Fruit fly (Drosophila melanogaster) whole organism, pupa: ENCODE results near the gene CG2701.

Experiments
- CG10348 ChIP-seq: fragments of 200-800 bp; sonication (Bioruptor generic); IDR thresholded peaks from 2 replicates; pipeline ENCODE4 v1.3.6; 2022; ENCODE audit warnings: missing biosample characterization, missing genetic modification characterization
- CG12605 ChIP-seq: fragments of 200-800 bp; sonication (Bioruptor generic); IDR thresholded peaks from 2 replicates; pipeline ENCODE4 v1.3.6; 2022; ENCODE audit warnings: missing biosample characterization, missing genetic modification characterization
- CG13204 ChIP-seq: fragments of 200-800 bp; sonication (Bioruptor generic); optimal IDR thresholded peaks from 2 replicates; lab custom pipeline; 2018; ENCODE audit warnings: missing biosample characterization, mild to moderate bottlenecking, missing genetic modification characterization, moderate library complexity
- CG14655 ChIP-seq: fragments of 200-800 bp; sonication (Bioruptor generic); optimal IDR thresholded peaks from 3 replicates; lab custom pipeline; 2017; ENCODE audit warnings: mild to moderate bottlenecking, missing biosample characterization, missing genetic modification reagents, missing genetic modification characterization
- CG15710 ChIP-seq: fragments of 200-800 bp; sonication (Bioruptor generic); optimal IDR thresholded peaks from 2 replicates; lab custom pipeline; 2018; ENCODE audit warnings: missing biosample characterization, mild to moderate bottlenecking, missing genetic modification characterization, moderate library complexity
- CG17806 ChIP-seq: fragments of 200-800 bp; sonication (Bioruptor generic); optimal IDR thresholded peaks from 2 replicates; lab custom pipeline; 2018; ENCODE audit warnings: missing biosample characterization, mild to moderate bottlenecking, missing genetic modification characterization, moderate library complexity
- CG32121 ChIP-seq: fragments of 200-800 bp; sonication (Bioruptor generic); IDR thresholded peaks from 2 replicates; pipeline ENCODE4 v1.3.6; 2022; ENCODE audit warnings: missing biosample characterization, missing genetic modification characterization
- CG34367 ChIP-seq: fragments of 200-800 bp; sonication (Bioruptor generic); optimal IDR thresholded peaks from 2 replicates; lab custom pipeline; 2018; ENCODE audit warnings: missing biosample characterization, mild to moderate bottlenecking, missing genetic modification characterization
- CG4496 ChIP-seq: fragments of 200-800 bp; sonication (Bioruptor generic); IDR thresholded peaks from 3 replicates; pipeline ENCODE4 v1.3.6; 2022; ENCODE audit warnings: missing biosample characterization, missing genetic modification characterization
- CG8159 ChIP-seq: fragments of 200-800 bp; sonication (Bioruptor generic); optimal IDR thresholded peaks from 3 replicates; lab custom pipeline; 2018; ENCODE audit warnings: missing biosample characterization, mild to moderate bottlenecking, missing genetic modification characterization, moderate library complexity
- CG8301 ChIP-seq: fragments of 200-800 bp; sonication (Bioruptor generic); optimal IDR thresholded peaks from 2 replicates; lab custom pipeline; 2018; ENCODE audit warnings: missing biosample characterization, mild to moderate bottlenecking, missing genetic modification characterization
- CG9948 ChIP-seq: fragments of 200-800 bp; sonication (Bioruptor generic); optimal IDR thresholded peaks from 2 replicates; lab custom pipeline; 2018; ENCODE audit warnings: missing biosample characterization, mild to moderate bottlenecking, missing genetic modification characterization, moderate library complexity
- D1 ChIP-seq: fragments of 200-800 bp; sonication (Bioruptor generic); optimal IDR thresholded peaks from 2 replicates; lab custom pipeline; 2018; ENCODE audit warnings: missing biosample characterization, mild to moderate bottlenecking, missing genetic modification characterization, moderate library complexity
- EcR ChIP-seq: fragments of 200-800 bp; sonication (Bioruptor generic); optimal IDR thresholded peaks from 3 replicates; lab custom pipeline; 2019; ENCODE audit warnings: missing biosample characterization, missing genetic modification characterization, mild to moderate bottlenecking, moderate library complexity, missing genetic modification reagents
- Ets98B ChIP-seq: fragments of 200-800 bp; sonication (Bioruptor generic); IDR thresholded peaks from 2 replicates; pipeline ENCODE4 v1.3.6; 2022; ENCODE audit warnings: missing biosample characterization, missing genetic modification characterization
- Pif1A ChIP-seq: fragments of 200-800 bp; sonication (Bioruptor generic); optimal IDR thresholded peaks from 3 replicates; lab custom pipeline; 2016; ENCODE audit warnings: missing biosample characterization, missing genetic modification characterization
- Pif1B ChIP-seq: fragments of 200-800 bp; sonication (Bioruptor generic); optimal IDR thresholded peaks from 3 replicates; lab custom pipeline; 2016; ENCODE audit warnings: missing biosample characterization, missing genetic modification characterization
- Snoo ChIP-seq: fragments of 200-800 bp; sonication (Bioruptor generic); optimal IDR thresholded peaks from 3 replicates; lab custom pipeline; 2017; ENCODE audit warnings: missing biosample characterization, mild to moderate bottlenecking, missing genetic modification characterization, inconsistent platforms
- fd96Ca ChIP-seq: fragments of 200-800 bp; sonication (Bioruptor generic); IDR thresholded peaks from 3 replicates; pipeline ENCODE4 v1.3.6; 2022; ENCODE audit warnings: missing biosample characterization, missing genetic modification characterization
- gl ChIP-seq: fragments of 200-800 bp; sonication (Bioruptor generic); optimal IDR thresholded peaks from 2 replicates; lab custom pipeline; 2018; ENCODE audit warnings: missing biosample characterization, mild to moderate bottlenecking, missing genetic modification characterization
- rn ChIP-seq: fragments of 200-800 bp; sonication (Bioruptor generic); IDR thresholded peaks from 2 replicates; pipeline ENCODE4 v1.3.6; 2022; ENCODE audit warnings: missing biosample characterization, missing genetic modification characterization

CG2701 gene

dm6 chrX:2743601-2744000 is 23.5 kb upstream of the CG2701 start:
- TF ChIP-seq D1 (tag; lab: Kevin White, UChicago): no peak
- 0 out of 2 replicates have a peak, but pooled peaks have one; percentile 4 for TF ChIP-seq CG12605 (GFP tag; lab: Robert Waterston, UW)

dm6 chrX:2743020-2743419 is 22.9 kb upstream of the CG2701 start:
- TF ChIP-seq CG8301 (tag; lab: Kevin White, UChicago) (no peak), Pif1A (GFP tag; lab: Kevin White, UChicago) (peak; percentile 17), CG34367 (tag; lab: Kevin White, UChicago) (no peak), CG17806 (tag; lab: Kevin White, UChicago) (no peak), CG15710 (tag; lab: Kevin White, UChicago) (no peak), fd96Ca (GFP tag; lab: Robert Waterston, UW) (peak; percentile 74), CG14655 (no peak), D1 (tag; lab: Kevin White, UChicago) (no peak), CG9948 (no peak), CG10348 (GFP tag; lab: Robert Waterston, UW) (no peak), Snoo (tag; lab: Kevin White, UChicago) (peak; percentile 1), rn (no peak), CG13204 (GFP tag; lab: Kevin White, UChicago) (no peak), CG4496 (GFP tag; lab: Robert Waterston, UW) (peak; percentile 79), EcR (GFP tag; lab: Kevin White, UChicago) (no peak), CG12605 (GFP tag; lab: Robert Waterston, UW) (peak; percentile 25; the same call in 1 of the 2 replicates), Ets98B (GFP tag; lab: Robert Waterston, UW) (peak; percentile 80), CG8159 (tag; lab: Kevin White, UChicago) (no peak), gl (tag; lab: Kevin White, UChicago) (no peak), CG32121 (GFP tag; lab: Robert Waterston, UW) (peak; percentile 75), Pif1B (no peak)

- peak; percentile 50 for TF ChIP-seq Pif1A (GFP tag; lab: Kevin White, UChicago)
- TF ChIP-seq CG8301 (tag; lab: Kevin White, UChicago): peak; percentile 3
- TF ChIP-seq CG34367 (tag; lab: Kevin White, UChicago): peak; percentile 30
- no peak for TF ChIP-seq CG17806 (tag; lab: Kevin White, UChicago)
- peak; percentile 59; the same call in 2 of the 3 replicates for TF ChIP-seq CG4496 (GFP tag; lab: Robert Waterston, UW)
- TF ChIP-seq gl (tag; lab: Kevin White, UChicago): peak; percentile 65
- TF ChIP-seq CG8159 (tag; lab: Kevin White, UChicago): peak; percentile 12
- TF ChIP-seq Ets98B (GFP tag; lab: Robert Waterston, UW): peak; percentile 62; the same call in 1 of the 2 replicates
- TF ChIP-seq CG10348 (GFP tag; lab: Robert Waterston, UW): no peak
- TF ChIP-seq CG9948: peak; percentile 8
- peak; percentile 45; the same call in 1 of the 2 replicates for TF ChIP-seq CG32121 (GFP tag; lab: Robert Waterston, UW)
- TF ChIP-seq Pif1B: peak; percentile 55
- TF ChIP-seq D1 (tag; lab: Kevin White, UChicago): no peak
- TF ChIP-seq EcR (GFP tag; lab: Kevin White, UChicago): no peak
- peak; percentile 85 for TF ChIP-seq CG12605 (GFP tag; lab: Robert Waterston, UW)
- TF ChIP-seq CG15710 (tag; lab: Kevin White, UChicago): peak; percentile 41
- no peak for TF ChIP-seq CG13204 (GFP tag; lab: Kevin White, UChicago)
Measured at dm6 chrX:2742067-2742466, 21.9 kb upstream of the CG2701 start.

dm6 chrX:2740084-2740483 is 20.0 kb upstream of the CG2701 start, which contains the start of gene kirre:
Gene kirre (plus strand): TSS chrX:2740384.
- TF ChIP-seq CG4496 (GFP tag; lab: Robert Waterston, UW): no peak
- TF ChIP-seq CG8301 (tag; lab: Kevin White, UChicago): no peak
- no peak for TF ChIP-seq Ets98B (GFP tag; lab: Robert Waterston, UW)

dm6 chrX:2738663-2739062 is 18.5 kb upstream of the CG2701 start, which contains the start of gene crm:
Gene crm (minus strand): TSS chrX:2738773.
- TF ChIP-seq CG4496 (GFP tag; lab: Robert Waterston, UW): 0 out of 3 replicates have a peak, but pooled peaks have one; percentile 24
- no peak for TF ChIP-seq CG12605 (GFP tag; lab: Robert Waterston, UW)

dm6 chrX:2732127-2732526 is 12.0 kb upstream of the CG2701 start, which contains the start of the genes ttm50 and CG2712:
Gene ttm50 (minus strand): TSS chrX:2732190.
Gene CG2712 (plus strand): TSS chrX:2732469.
- TF ChIP-seq CG9948 (peak; percentile 16), CG8159 (tag; lab: Kevin White, UChicago) (peak; percentile 61), fd96Ca (GFP tag; lab: Robert Waterston, UW) (peak; percentile 52; the same call in 1 of the 3 replicates), CG13204 (GFP tag; lab: Kevin White, UChicago) (no peak), D1 (tag; lab: Kevin White, UChicago) (no peak), CG4496 (GFP tag; lab: Robert Waterston, UW) (peak; percentile 61; the same call in 2 of the 3 replicates), CG15710 (tag; lab: Kevin White, UChicago) (peak; percentile 59), CG17806 (tag; lab: Kevin White, UChicago) (peak; percentile 19), CG34367 (tag; lab: Kevin White, UChicago) (peak; percentile 40)
